Fruit fly (Drosophila melanogaster) whole organism, embryonic: Measurements from ENCODE around the gene Rrp46.
A peak's percentile ranks its signal among the peaks of the same experiment; 100 is the strongest.

ENCODE experiments used
- Ada2b ChIP-seq: fragments of 200-800 bp; sonication (Bioruptor generic); IDR thresholded peaks from 2 replicates; pipeline ENCODE4 v1.3.6; 2022; ENCODE audit warnings: missing biosample characterization, missing genetic modification characterization
- Blimp-1 ChIP-seq: fragments of 200-800 bp; sonication (Bioruptor generic); optimal IDR thresholded peaks from 3 replicates; lab custom pipeline; 2018; ENCODE audit warnings: missing biosample characterization, missing genetic modification characterization, mild to moderate bottlenecking, moderate library complexity, missing genetic modification reagents
- CG1024 ChIP-seq: fragments of 200-800 bp; sonication (Bioruptor generic); IDR thresholded peaks from 2 replicates; pipeline ENCODE4 v1.3.6; 2022; ENCODE audit warnings: missing biosample characterization, missing genetic modification characterization
- CG10274 ChIP-seq: fragments of 200-800 bp; sonication (Bioruptor generic); optimal IDR thresholded peaks from 3 replicates; lab custom pipeline; 2017; ENCODE audit warnings: missing biosample characterization, mild to moderate bottlenecking, missing genetic modification characterization
- CG1233 ChIP-seq: fragments of 200-800 bp; sonication (Bioruptor generic); optimal IDR thresholded peaks from 4 replicates; lab custom pipeline; 2018; ENCODE audit warnings: missing biosample characterization, mild to moderate bottlenecking, missing genetic modification characterization
- CG13123 ChIP-seq: fragments of 200-800 bp; sonication (Bioruptor generic); optimal IDR thresholded peaks from 2 replicates; lab custom pipeline; 2016; ENCODE audit warnings: missing biosample characterization, missing genetic modification characterization
- CG13296 ChIP-seq: fragments of 200-800 bp; sonication (Bioruptor generic); optimal IDR thresholded peaks from 3 replicates; lab custom pipeline; 2018; ENCODE audit warnings: missing biosample characterization, mild to moderate bottlenecking, missing genetic modification characterization
- CG13424 ChIP-seq: fragments of 200-800 bp; sonication (Bioruptor generic); optimal IDR thresholded peaks from 2 replicates; lab custom pipeline; 2019; ENCODE audit warnings: missing biosample characterization, mild to moderate bottlenecking, missing genetic modification characterization, moderate library complexity
- CG15073 ChIP-seq: fragments of 200-800 bp; sonication (Bioruptor generic); optimal IDR thresholded peaks from 2 replicates; lab custom pipeline; 2016; ENCODE audit warnings: missing biosample characterization, missing genetic modification characterization
- CG17361 ChIP-seq: fragments of 200-800 bp; sonication (Bioruptor generic); IDR thresholded peaks from 3 replicates; pipeline ENCODE4 v1.3.6; 2022; ENCODE audit warnings: missing biosample characterization, missing genetic modification characterization
- CG1832 ChIP-seq: fragments of 200-800 bp; sonication (Bioruptor generic); optimal IDR thresholded peaks from 2 replicates; lab custom pipeline; 2017; ENCODE audit warnings: missing biosample characterization, mild to moderate bottlenecking, missing genetic modification characterization, inconsistent platforms
- CG2116 ChIP-seq: fragments of 200-800 bp; sonication (Bioruptor generic); optimal IDR thresholded peaks from 3 replicates; lab custom pipeline; 2018; ENCODE audit warnings: missing biosample characterization, mild to moderate bottlenecking, missing genetic modification characterization
- CG31365 ChIP-seq: fragments of 200-800 bp; sonication (Bioruptor generic); optimal IDR thresholded peaks from 2 replicates; lab custom pipeline; 2018; ENCODE audit warnings: missing biosample characterization, mild to moderate bottlenecking, missing genetic modification characterization
- CG4820 ChIP-seq: fragments of 200-800 bp; sonication (Bioruptor generic); optimal IDR thresholded peaks from 3 replicates; lab custom pipeline; 2016; ENCODE audit warnings: missing biosample characterization, missing genetic modification characterization
- CG5245 ChIP-seq: fragments of 200-800 bp; sonication (Bioruptor generic); optimal IDR thresholded peaks from 3 replicates; lab custom pipeline; 2016; ENCODE audit warnings: missing biosample characterization, missing genetic modification characterization
- CG7357 ChIP-seq: fragments of 200-800 bp; sonication (Bioruptor generic); IDR thresholded peaks from 3 replicates; pipeline ENCODE4 v1.3.6; 2022; ENCODE audit warnings: missing biosample characterization, missing genetic modification characterization
- CG7372 ChIP-seq: fragments of 200-800 bp; sonication (Bioruptor generic); IDR thresholded peaks from 2 replicates; pipeline ENCODE4 v1.3.6; 2022; ENCODE audit warnings: missing biosample characterization, missing genetic modification characterization
- CG8359 ChIP-seq: fragments of 200-800 bp; sonication (Bioruptor generic); optimal IDR thresholded peaks from 2 replicates; lab custom pipeline; 2017; ENCODE audit warnings: missing biosample characterization, mild to moderate bottlenecking, missing genetic modification characterization, borderline replicate concordance
- Camta ChIP-seq: fragments of 200-800 bp; sonication (Bioruptor generic); optimal IDR thresholded peaks from 2 replicates; lab custom pipeline; 2016; ENCODE audit warnings: missing biosample characterization, missing genetic modification characterization
- Deaf1 ChIP-seq: fragments of 200-800 bp; optimal IDR thresholded peaks from 3 replicates; lab custom pipeline; 2019; ENCODE audit warnings: missing biosample characterization, mild to moderate bottlenecking, missing genetic modification characterization, moderate library complexity
- Dip3 ChIP-seq: fragments of 200-800 bp; sonication (Bioruptor generic); optimal IDR thresholded peaks from 3 replicates; lab custom pipeline; 2016; ENCODE audit warnings: missing biosample characterization, missing genetic modification characterization
- Eip74EF ChIP-seq, 2 experiments: fragments of 200-800 bp in 1 of 2; fragments of >200 bp in 1 of 2; sonication (Bioruptor generic) in 1 of 2; optimal IDR thresholded peaks; 2 replicates each; lab custom pipeline; 2017 to 2019; ENCODE audit warnings: missing biosample characterization in 2 of 2, missing genetic modification characterization in 2 of 2, mild to moderate bottlenecking in 1 of 2, moderate library complexity in 1 of 2
- Elba2 ChIP-seq: fragments of 200-800 bp; sonication (Bioruptor generic); optimal IDR thresholded peaks from 3 replicates; lab custom pipeline; 2016; ENCODE audit warnings: missing biosample characterization, missing genetic modification characterization
- Fer2 ChIP-seq: fragments of 200-800 bp; sonication (Bioruptor generic); optimal IDR thresholded peaks from 2 replicates; lab custom pipeline; 2018; ENCODE audit warnings: missing biosample characterization, mild to moderate bottlenecking, missing genetic modification characterization, moderate library complexity
- Fer3 ChIP-seq: fragments of 200-800 bp; sonication (Bioruptor generic); optimal IDR thresholded peaks from 2 replicates; lab custom pipeline; 2018; ENCODE audit warnings: missing biosample characterization, mild to moderate bottlenecking, missing genetic modification characterization, moderate library complexity
- GATAe ChIP-seq: fragments of 200-800 bp; sonication (Bioruptor generic); conservative IDR thresholded peaks from 2 replicates; pipeline ENCODE4 v1.3.6; 2022; ENCODE audit warnings: missing biosample characterization, missing genetic modification characterization
- H2.0 ChIP-seq: fragments of 200-800 bp; sonication (Bioruptor generic); IDR thresholded peaks from 2 replicates; pipeline ENCODE4 v1.3.6; 2022; ENCODE audit warnings: missing biosample characterization, missing genetic modification characterization
- HHEX ChIP-seq: fragments of 200-800 bp; sonication (Bioruptor generic); optimal IDR thresholded peaks from 3 replicates; lab custom pipeline; 2017; ENCODE audit warnings: missing biosample characterization, mild to moderate bottlenecking, missing genetic modification characterization, missing genetic modification reagents
- Hmr ChIP-seq: fragments of 200-800 bp; sonication (Bioruptor generic); optimal IDR thresholded peaks from 3 replicates; lab custom pipeline; 2017; ENCODE audit warnings: mild to moderate bottlenecking, missing biosample characterization, missing genetic modification reagents, missing genetic modification characterization
- Med ChIP-seq: fragments of 200-800 bp; sonication (Bioruptor generic); peaks from one replicate; lab custom pipeline; 2016; ENCODE audit warnings: missing biosample characterization, missing genetic modification characterization, mild to moderate bottlenecking, inconsistent platforms, moderate library complexity
- Meics ChIP-seq: fragments of 200-800 bp; sonication (Bioruptor generic); optimal IDR thresholded peaks from 2 replicates; lab custom pipeline; 2017; ENCODE audit warnings: missing biosample characterization, mild to moderate bottlenecking, missing genetic modification characterization
- NfI ChIP-seq: fragments of 200-800 bp; sonication (Bioruptor generic); optimal IDR thresholded peaks from 3 replicates; lab custom pipeline; 2018; ENCODE audit warnings: missing biosample characterization, mild to moderate bottlenecking, missing genetic modification characterization, moderate library complexity
- Sox100B ChIP-seq: fragments of 200-800 bp; sonication (Bioruptor generic); optimal IDR thresholded peaks from 3 replicates; lab custom pipeline; 2018; ENCODE audit warnings: missing biosample characterization, mild to moderate bottlenecking, missing genetic modification characterization
- YL-1 ChIP-seq: fragments of 200-800 bp; sonication (Bioruptor generic); optimal IDR thresholded peaks from 3 replicates; lab custom pipeline; 2017; ENCODE audit warnings: missing biosample characterization, mild to moderate bottlenecking, missing genetic modification characterization
- ara ChIP-seq: fragments of 200-800 bp; sonication (Bioruptor generic); IDR thresholded peaks from 2 replicates; pipeline ENCODE4 v1.3.6; 2022; ENCODE audit warnings: missing biosample characterization, missing genetic modification characterization
- ash1 ChIP-seq: fragments of 200-800 bp; sonication (Bioruptor generic); optimal IDR thresholded peaks from 2 replicates; lab custom pipeline; 2018; ENCODE audit warnings: missing biosample characterization, mild to moderate bottlenecking, missing genetic modification characterization
- ato ChIP-seq: fragments of 200-800 bp; sonication (Bioruptor generic); IDR thresholded peaks from 2 replicates; pipeline ENCODE4 v1.3.6; 2022; ENCODE audit warnings: missing biosample characterization, missing genetic modification characterization; ENCODE audit not compliant: partially characterized antibody
- da ChIP-seq: fragments of 200-800 bp; sonication (Bioruptor generic); optimal IDR thresholded peaks from 2 replicates; lab custom pipeline; 2016; ENCODE audit warnings: missing biosample characterization, missing genetic modification characterization
- danr ChIP-seq: fragments of 200-800 bp; sonication (Bioruptor generic); IDR thresholded peaks from 2 replicates; pipeline ENCODE4 v1.3.6; 2022; ENCODE audit warnings: missing biosample characterization, missing genetic modification characterization
- ems ChIP-seq: fragments of 200-800 bp; sonication (Bioruptor generic); optimal IDR thresholded peaks from 3 replicates; lab custom pipeline; 2016; ENCODE audit warnings: missing biosample characterization, missing genetic modification characterization
- eyg ChIP-seq: fragments of 200-800 bp; sonication (Bioruptor generic); optimal IDR thresholded peaks from 3 replicates; lab custom pipeline; 2016; ENCODE audit warnings: missing biosample characterization, missing genetic modification characterization
- kay ChIP-seq: fragments of 200-800 bp; sonication (Bioruptor generic); optimal IDR thresholded peaks from 2 replicates; lab custom pipeline; 2016; ENCODE audit warnings: missing biosample characterization, missing genetic modification characterization
- ken ChIP-seq: fragments of 200-800 bp; sonication (Bioruptor generic); IDR thresholded peaks from 3 replicates; pipeline ENCODE4 v1.3.6; 2022; ENCODE audit warnings: missing biosample characterization, missing genetic modification characterization
- onecut ChIP-seq: fragments of 200-800 bp; sonication (Bioruptor generic); IDR thresholded peaks from 2 replicates; pipeline ENCODE4 v1.3.6; 2022; ENCODE audit warnings: missing biosample characterization, missing genetic modification characterization
- pum ChIP-seq: fragments of 200-800 bp; sonication (Bioruptor generic); optimal IDR thresholded peaks from 2 replicates; lab custom pipeline; 2016; ENCODE audit warnings: missing biosample characterization, missing genetic modification characterization
- ranshi ChIP-seq: fragments of 200-800 bp; sonication (Bioruptor generic); IDR thresholded peaks from 2 replicates; pipeline ENCODE4 v1.3.6; 2022; ENCODE audit warnings: missing biosample characterization, missing genetic modification characterization
- rib ChIP-seq: fragments of 200-800 bp; sonication (Bioruptor generic); IDR thresholded peaks from 2 replicates; pipeline ENCODE4 v1.3.6; 2022; ENCODE audit warnings: missing biosample characterization, missing genetic modification characterization
- sob ChIP-seq: fragments of 200-800 bp; sonication (Bioruptor generic); IDR thresholded peaks from 2 replicates; pipeline ENCODE4 v1.3.6; 2022; ENCODE audit warnings: missing biosample characterization, missing genetic modification characterization
- zfh2 ChIP-seq: fragments of 200-800 bp; sonication (Bioruptor generic); optimal IDR thresholded peaks from 2 replicates; lab custom pipeline; 2016; ENCODE audit warnings: missing biosample characterization, missing genetic modification characterization

Gene Rrp46

DNA sequence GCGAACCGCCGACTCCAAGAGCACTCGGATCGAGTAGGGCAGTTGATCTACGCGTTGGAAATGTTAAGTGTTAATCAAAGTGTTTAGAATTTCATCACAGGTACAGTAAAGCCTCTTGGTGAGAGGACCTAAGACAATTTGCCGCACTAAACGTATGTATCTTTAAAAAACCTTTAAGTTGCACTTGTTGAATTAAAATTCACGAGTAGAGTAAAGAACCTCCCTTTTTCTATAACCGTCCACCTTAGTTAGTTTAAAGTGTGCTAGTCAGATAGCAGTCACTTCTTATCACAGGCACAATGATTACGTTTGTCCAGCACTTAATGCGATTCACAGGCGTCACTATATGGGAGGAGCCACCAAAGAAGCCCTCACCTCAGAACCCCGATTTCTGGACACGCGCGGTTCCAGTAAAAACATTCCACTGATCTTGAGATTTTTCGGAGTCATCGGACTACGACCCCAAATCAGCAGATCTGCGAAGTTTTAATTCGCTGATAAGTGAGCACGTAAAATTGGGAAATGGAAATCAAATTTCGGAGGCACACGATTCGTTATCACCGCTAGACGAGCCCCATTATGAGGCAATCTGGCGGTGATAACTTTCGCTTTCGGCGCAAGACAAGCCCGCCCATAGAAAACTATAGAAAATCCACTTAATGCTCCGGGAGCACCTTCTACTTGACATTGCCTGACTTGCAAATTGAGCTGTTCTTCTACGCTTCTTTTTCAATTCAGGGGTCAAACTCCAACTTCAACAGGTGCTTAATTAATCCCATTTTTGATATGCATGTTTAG is 1.1 kb upstream of the Rrp46 start (continued):
- peak; percentile 4 for TF ChIP-seq CG13424 (tag; lab: Kevin White, UChicago)
- TF ChIP-seq Sox100B (GFP tag; lab: Kevin White, UChicago): no peak
- TF ChIP-seq da: no peak
- no peak for TF ChIP-seq Ada2b (GFP tag; lab: Robert Waterston, UW)
- TF ChIP-seq CG15073 (GFP tag; lab: Kevin White, UChicago): no peak
- TF ChIP-seq Blimp-1: peak; percentile 79
- TF ChIP-seq eyg: no peak
- peak; percentile 72 for TF ChIP-seq Meics (GFP tag; lab: Kevin White, UChicago)
- TF ChIP-seq NfI (GFP tag; lab: Kevin White, UChicago): peak; percentile 11
- TF ChIP-seq CG7357 (GFP tag; lab: Robert Waterston, UW): no peak
- peak; percentile 8 for TF ChIP-seq Dip3 (GFP tag; lab: Kevin White, UChicago)
- TF ChIP-seq Deaf1 (tag; lab: Kevin White, UChicago): no peak
- peak; percentile 36 for TF ChIP-seq Fer2 (tag; lab: Kevin White, UChicago)
- TF ChIP-seq kay (GFP tag; lab: Kevin White, UChicago): no peak
- TF ChIP-seq ken (GFP tag; lab: Robert Waterston, UW): 0 out of 3 replicates have a peak, but pooled peaks have one; percentile 51
- peak; percentile 63 for TF ChIP-seq CG13296 (GFP tag; lab: Kevin White, UChicago)
- TF ChIP-seq CG2116 (GFP tag; lab: Kevin White, UChicago): no peak
- TF ChIP-seq ranshi (GFP tag; lab: Robert Waterston, UW): peak; percentile 61; the same call in 1 of the 2 replicates
- TF ChIP-seq Med (GFP tag; lab: Kevin White, UChicago): peak; percentile 96
- TF ChIP-seq Hmr (GFP tag; lab: Kevin White, UChicago): no peak
- TF ChIP-seq CG7372 (GFP tag; lab: Robert Waterston, UW): peak; percentile 17; the same call in 1 of the 2 replicates
- TF ChIP-seq CG4820 (GFP tag; lab: Kevin White, UChicago): peak; percentile 14
- no peak for TF ChIP-seq CG1832 (GFP tag; lab: Kevin White, UChicago)
- TF ChIP-seq danr (GFP tag; lab: Robert Waterston, UW): no peak; the same call in 1 of the 2 replicates
- TF ChIP-seq rib: no peak
- no peak for TF ChIP-seq ato (GFP tag; lab: Robert Waterston, UW)
- peak; percentile 72 for TF ChIP-seq HHEX (GFP tag; lab: Kevin White, UChicago)
- no peak for TF ChIP-seq CG1024 (GFP tag; lab: Robert Waterston, UW)
- peak; percentile 13 for TF ChIP-seq CG5245 (GFP tag; lab: Kevin White, UChicago)
- peak; percentile 38; the same call in 1 of the 3 replicates for TF ChIP-seq CG17361 (GFP tag; lab: Robert Waterston, UW)
- peak; percentile 22 for TF ChIP-seq Camta (GFP tag; lab: Kevin White, UChicago)
- TF ChIP-seq pum: peak; percentile 10
- 0 out of 2 replicates have a peak, but pooled peaks have one; percentile 6 for TF ChIP-seq H2.0
- no peak for TF ChIP-seq ash1 (GFP tag; lab: Kevin White, UChicago)
- TF ChIP-seq YL-1: no peak
- TF ChIP-seq CG13123: no peak
- TF ChIP-seq onecut (GFP tag; lab: Robert Waterston, UW): no peak
- no peak for TF ChIP-seq Eip74EF (GFP tag; optimal IDR thresholded peaks at IDR 0.05; lab: Kevin White, UChicago)
- TF ChIP-seq Elba2 (GFP tag; lab: Kevin White, UChicago): no peak
- TF ChIP-seq ara (GFP tag; lab: Robert Waterston, UW): no peak
- peak; percentile 51 for TF ChIP-seq ems (GFP tag; lab: Kevin White, UChicago)
- TF ChIP-seq GATAe (GFP tag; lab: Robert Waterston, UW): peak; percentile 85
- TF ChIP-seq CG8359 (GFP tag; lab: Kevin White, UChicago): no peak
- peak; percentile 27 for TF ChIP-seq CG1233 (GFP tag; lab: Kevin White, UChicago)
- peak; percentile 17 for TF ChIP-seq CG10274 (GFP tag; lab: Kevin White, UChicago)
- TF ChIP-seq Fer3 (tag; lab: Kevin White, UChicago): peak; percentile 80
- TF ChIP-seq zfh2 (GFP tag; lab: Kevin White, UChicago): peak; percentile 52
- TF ChIP-seq CG31365 (tag; lab: Kevin White, UChicago): no peak
- TF ChIP-seq sob (GFP tag; lab: Robert Waterston, UW): peak; percentile 84
